ENCODE assay signal across 5 fruit fly cellular contexts in genomic region chrX:7708942-7709707, dm6.
TF ChIP-seq lines count a peak whose summit lies in the region.

CHES-1-like (minus strand) TSS chrX:7709385.

TF ChIP-seq in whole organism, adult, 20 proteins besides CTCF, POLR2A, EP300 and RAD21 (continued from another document):
- TF ChIP-seq Hr96 (GFP tag; optimal IDR thresholded peaks at IDR 0.05; lab: Kevin White, UChicago) (peak; percentile 93), CG1620 (GFP tag; optimal IDR thresholded peaks at IDR 0.05; lab: Kevin White, UChicago) (peak; percentile 84), pad (GFP tag; optimal IDR thresholded peaks at IDR 0.05; lab: Kevin White, UChicago) (peak; percentile 84)

TF ChIP-seq in whole organism, embryonic, 481 proteins besides CTCF, POLR2A, EP300 and RAD21 (continued from another document and continues in another):
- TF ChIP-seq CG10274 (GFP tag; optimal IDR thresholded peaks at IDR 0.05; lab: Kevin White, UChicago) = peak; percentile 82
- peak; percentile 69 for TF ChIP-seq Gug (GFP tag; IDR thresholded peaks at IDR 0.05; lab: Robert Waterston, UW)
- 0 out of 3 replicates have a peak, but pooled peaks have one; percentile 41 for TF ChIP-seq CG2199 (GFP tag; IDR thresholded peaks at IDR 0.05; lab: Robert Waterston, UW)
- TF ChIP-seq CG2889 (GFP tag; IDR thresholded peaks at IDR 0.05; lab: Robert Waterston, UW) = 0 out of 3 replicates have a peak, but pooled peaks have one; percentile 66
- TF ChIP-seq CG15514 (GFP tag; optimal IDR thresholded peaks at IDR 0.05; lab: Kevin White, UChicago) = peak; percentile 46
- peak; percentile 86 for TF ChIP-seq CG8388 (GFP tag; optimal IDR thresholded peaks at IDR 0.05; lab: Kevin White, UChicago)
- no peak for TF ChIP-seq zf30C (GFP tag; optimal IDR thresholded peaks at IDR 0.05; lab: Kevin White, UChicago)
- no peak for TF ChIP-seq pzg (GFP tag; optimal IDR thresholded peaks at IDR 0.05; lab: Kevin White, UChicago)
- TF ChIP-seq Hey (tag; optimal IDR thresholded peaks at IDR 0.05; lab: Kevin White, UChicago) = peak; percentile 20
- 0 out of 2 replicates have a peak, but pooled peaks have one; percentile 25 for TF ChIP-seq bowl (GFP tag; IDR thresholded peaks at IDR 0.05; lab: Robert Waterston, UW)
- peak; percentile 73 for TF ChIP-seq tap (tag; optimal IDR thresholded peaks at IDR 0.05; lab: Kevin White, UChicago)
- TF ChIP-seq wek (GFP tag; optimal IDR thresholded peaks at IDR 0.05; lab: Kevin White, UChicago) = no peak
- TF ChIP-seq CoRest (tag; optimal IDR thresholded peaks at IDR 0.05; lab: Kevin White, UChicago) = peak; percentile 95
- TF ChIP-seq ems (GFP tag; optimal IDR thresholded peaks at IDR 0.05; lab: Kevin White, UChicago) = peak; percentile 91
- TF ChIP-seq sna (GFP tag; IDR thresholded peaks at IDR 0.05; lab: Robert Waterston, UW; ENCODE audit: partially characterized antibody) = no peak
- TF ChIP-seq unc-4 (GFP tag; IDR thresholded peaks at IDR 0.05; lab: Robert Waterston, UW; ENCODE audit: partially characterized antibody) = no peak
- TF ChIP-seq CG17186 (GFP tag; optimal IDR thresholded peaks at IDR 0.05; lab: Kevin White, UChicago) = peak; percentile 73
- peak; percentile 90 for TF ChIP-seq Hr3 (GFP tag; optimal IDR thresholded peaks at IDR 0.05; lab: Kevin White, UChicago)
- TF ChIP-seq CG5953 (GFP tag; IDR thresholded peaks at IDR 0.05; lab: Robert Waterston, UW) = peak; percentile 31; the same call in 1 of the 2 replicates
- peak; percentile 44; the same call in 1 of the 2 replicates for TF ChIP-seq Taf1 (GFP tag; IDR thresholded peaks at IDR 0.05; lab: Robert Waterston, UW)
- TF ChIP-seq CG6854 (GFP tag; optimal IDR thresholded peaks at IDR 0.05; lab: Kevin White, UChicago) = peak; percentile 86
- TF ChIP-seq Hr51 (GFP tag; optimal IDR thresholded peaks at IDR 0.05; lab: Kevin White, UChicago) = peak; percentile 77 to 95
- peak; percentile 20; the same call in 1 of the 2 replicates for TF ChIP-seq CG13287 (GFP tag; IDR thresholded peaks at IDR 0.05; lab: Robert Waterston, UW; ENCODE audit: partially characterized antibody)
- TF ChIP-seq CG8944 (GFP tag; optimal IDR thresholded peaks at IDR 0.05; lab: Kevin White, UChicago) = peak; percentile 81
- peak; percentile 93 for TF ChIP-seq Atf-2 (GFP tag; optimal IDR thresholded peaks at IDR 0.05; lab: Kevin White, UChicago)
- peak; percentile 63 for TF ChIP-seq CG11247 (GFP tag; IDR thresholded peaks at IDR 0.05; lab: Robert Waterston, UW)
- TF ChIP-seq gcm2 (GFP tag; optimal IDR thresholded peaks at IDR 0.05; lab: Kevin White, UChicago) = peak; percentile 86
- TF ChIP-seq NK7.1 (GFP tag; optimal IDR thresholded peaks at IDR 0.05; lab: Kevin White, UChicago) = peak; percentile 89
- TF ChIP-seq CG10462 (GFP tag; optimal IDR thresholded peaks at IDR 0.05; lab: Kevin White, UChicago) = peak; percentile 84
- TF ChIP-seq CG1602 (GFP tag; optimal IDR thresholded peaks at IDR 0.05; lab: Kevin White, UChicago) = peak; percentile 85

TF ChIP-seq in whole organism, prepupa, 60 proteins besides CTCF, POLR2A, EP300 and RAD21 (continued from another document and continues in another):
- TF ChIP-seq achi (GFP tag; optimal IDR thresholded peaks at IDR 0.05; lab: Kevin White, UChicago) = peak; percentile 90
- TF ChIP-seq CG11762 (GFP tag; optimal IDR thresholded peaks at IDR 0.05; lab: Kevin White, UChicago; ENCODE audit: insufficient read depth) = peak; percentile 87
- peak; percentile 88 for TF ChIP-seq esn (GFP tag; optimal IDR thresholded peaks at IDR 0.05; lab: Kevin White, UChicago)
- TF ChIP-seq CG10631 (GFP tag; optimal IDR thresholded peaks at IDR 0.05; lab: Kevin White, UChicago) = peak; percentile 89
- TF ChIP-seq dac (GFP tag; optimal IDR thresholded peaks at IDR 0.05; lab: Kevin White, UChicago) = peak; percentile 81
- peak; percentile 72 for TF ChIP-seq CG8632 (GFP tag; optimal IDR thresholded peaks at IDR 0.05; lab: Kevin White, UChicago)
- TF ChIP-seq ss (GFP tag; optimal IDR thresholded peaks at IDR 0.05; lab: Kevin White, UChicago) = peak; percentile 86 to 91
- TF ChIP-seq CG32006 (GFP tag; optimal IDR thresholded peaks at IDR 0.05; lab: Kevin White, UChicago) = peak; percentile 95
- peak; percentile 81 for TF ChIP-seq Sox102F (GFP tag; optimal IDR thresholded peaks at IDR 0.05; lab: Kevin White, UChicago)
- TF ChIP-seq Smox (GFP tag; optimal IDR thresholded peaks at IDR 0.05; lab: Kevin White, UChicago) = peak; percentile 83
- peak; percentile 72 for TF ChIP-seq Sox15 (GFP tag; optimal IDR thresholded peaks at IDR 0.05; lab: Kevin White, UChicago)
- peak; percentile 81 for TF ChIP-seq acj6 (GFP tag; optimal IDR thresholded peaks at IDR 0.05; lab: Kevin White, UChicago)
- peak; percentile 89 for TF ChIP-seq CG3919 (GFP tag; optimal IDR thresholded peaks at IDR 0.05; lab: Kevin White, UChicago)
- peak; percentile 97 for TF ChIP-seq svp (GFP tag; lab: Kevin White, UChicago)
- TF ChIP-seq CG7368 (GFP tag; optimal IDR thresholded peaks at IDR 0.05; lab: Kevin White, UChicago) = peak; percentile 84
- peak; percentile 31 for TF ChIP-seq fd85E (GFP tag; optimal IDR thresholded peaks at IDR 0.05; lab: Kevin White, UChicago)
- TF ChIP-seq Eip93F (GFP tag; optimal IDR thresholded peaks at IDR 0.05; lab: Kevin White, UChicago) = no peak
- TF ChIP-seq cyc (GFP tag; optimal IDR thresholded peaks at IDR 0.05; lab: Kevin White, UChicago) = peak; percentile 84
- TF ChIP-seq CG31627 (GFP tag; optimal IDR thresholded peaks at IDR 0.05; lab: Kevin White, UChicago) = peak; percentile 83
- TF ChIP-seq lz (GFP tag; optimal IDR thresholded peaks at IDR 0.05; lab: Kevin White, UChicago) = peak; percentile 84
- peak; percentile 52 for TF ChIP-seq Blimp-1 (GFP tag; optimal IDR thresholded peaks at IDR 0.05; lab: Kevin White, UChicago)
- TF ChIP-seq CG11294 (GFP tag; IDR thresholded peaks at IDR 0.05; lab: Robert Waterston, UW) = peak; percentile 70
- TF ChIP-seq CG6163 (GFP tag; IDR thresholded peaks at IDR 0.05; lab: Robert Waterston, UW) = peak; percentile 92
- peak; percentile 83 for TF ChIP-seq Ets96B (tag; optimal IDR thresholded peaks at IDR 0.05; lab: Kevin White, UChicago)
- peak; percentile 79 for TF ChIP-seq CG16779 (tag; optimal IDR thresholded peaks at IDR 0.05; lab: Kevin White, UChicago)
- TF ChIP-seq Eip75B (GFP tag; optimal IDR thresholded peaks at IDR 0.05; lab: Kevin White, UChicago) = peak; percentile 91
- TF ChIP-seq Gug (GFP tag; IDR thresholded peaks at IDR 0.05; lab: Robert Waterston, UW) = peak; percentile 71; the same call in 1 of the 2 replicates
- peak; percentile 84 for TF ChIP-seq CG3032 (tag; optimal IDR thresholded peaks at IDR 0.05; lab: Kevin White, UChicago)
- peak; percentile 90 for TF ChIP-seq Met (GFP tag; optimal IDR thresholded peaks at IDR 0.05; lab: Kevin White, UChicago)
- TF ChIP-seq CG34406 (GFP tag; optimal IDR thresholded peaks at IDR 0.05; lab: Kevin White, UChicago) = peak; percentile 78
- peak; percentile 81 for TF ChIP-seq CG10669 (GFP tag; optimal IDR thresholded peaks at IDR 0.05; lab: Kevin White, UChicago)
- TF ChIP-seq CG15336 (GFP tag; IDR thresholded peaks at IDR 0.05; lab: Robert Waterston, UW) = peak; percentile 85
- peak; percentile 86 for TF ChIP-seq CG6808 (GFP tag; optimal IDR thresholded peaks at IDR 0.05; lab: Kevin White, UChicago)

TF ChIP-seq in whole organism, pupa, 21 proteins besides CTCF, POLR2A, EP300 and RAD21 (continued from another document):
- peak; percentile 78 for TF ChIP-seq Snoo (tag; optimal IDR thresholded peaks at IDR 0.05; lab: Kevin White, UChicago)
- TF ChIP-seq CG34367 (tag; optimal IDR thresholded peaks at IDR 0.05; lab: Kevin White, UChicago) = peak; percentile 72

TF ChIP-seq in whole organism, wandering third instar larva, 38 proteins besides CTCF, POLR2A, EP300 and RAD21 (continued from another document):
- TF ChIP-seq Dif (GFP tag; optimal IDR thresholded peaks at IDR 0.05; lab: Kevin White, UChicago; ENCODE audit: partially characterized antibody) (peak; percentile 36), rgr (GFP tag; optimal IDR thresholded peaks at IDR 0.05; lab: Kevin White, UChicago) (peak; percentile 78), sage (GFP tag; optimal IDR thresholded peaks at IDR 0.05; lab: Kevin White, UChicago) (no peak), Sp1 (GFP tag; optimal IDR thresholded peaks at IDR 0.05; lab: Kevin White, UChicago) (peak; percentile 77), h (GFP tag; optimal IDR thresholded peaks at IDR 0.05; lab: Kevin White, UChicago) (peak; percentile 82), CG32264 (GFP tag; optimal IDR thresholded peaks at IDR 0.05; lab: Kevin White, UChicago) (peak; percentile 19), foxo (GFP tag; optimal IDR thresholded peaks at IDR 0.05; lab: Kevin White, UChicago) (peak; percentile 19 to 85), Mio (GFP tag; optimal IDR thresholded peaks at IDR 0.05; lab: Kevin White, UChicago) (no peak), Hr78 (GFP tag; optimal IDR thresholded peaks at IDR 0.05; lab: Kevin White, UChicago) (no peak), woc (GFP tag; optimal IDR thresholded peaks at IDR 0.05; lab: Kevin White, UChicago) (peak; percentile 67), psq (GFP tag; optimal IDR thresholded peaks at IDR 0.05; lab: Kevin White, UChicago) (peak; percentile 88), OdsH (GFP tag; optimal IDR thresholded peaks at IDR 0.05; lab: Kevin White, UChicago) (peak; percentile 75), usp (GFP tag; optimal IDR thresholded peaks at IDR 0.05; lab: Kevin White, UChicago) (no peak), dmrt93B (GFP tag; optimal IDR thresholded peaks at IDR 0.05; lab: Kevin White, UChicago) (peak; percentile 74), GATAd (GFP tag; optimal IDR thresholded peaks at IDR 0.05; lab: Kevin White, UChicago) (no peak), sv (GFP tag; optimal IDR thresholded peaks at IDR 0.05; lab: Kevin White, UChicago) (peak; percentile 94), Hnf4 (GFP tag; optimal IDR thresholded peaks at IDR 0.05; lab: Kevin White, UChicago) (peak; percentile 58)
